Fruit fly (Drosophila melanogaster) whole organism, prepupa: ENCODE measurements around the gene CG4629.
A peak's percentile ranks its signal among the peaks of the same experiment; 100 is the strongest.

ENCODE experiments used
- Blimp-1 ChIP-seq: fragments of 200-800 bp; sonication (Bioruptor generic); optimal IDR thresholded peaks from 3 replicates; lab custom pipeline; 2017; ENCODE audit warnings: missing biosample characterization, missing genetic modification characterization, mild to moderate bottlenecking, moderate library complexity, missing genetic modification reagents
- CG10631 ChIP-seq: fragments of 200-800 bp; sonication (Bioruptor generic); optimal IDR thresholded peaks from 2 replicates; lab custom pipeline; 2016; ENCODE audit warnings: missing biosample characterization, missing genetic modification characterization
- CG10669 ChIP-seq: fragments of 200-800 bp; sonication (Bioruptor generic); optimal IDR thresholded peaks from 3 replicates; lab custom pipeline; 2018; ENCODE audit warnings: missing biosample characterization, mild to moderate bottlenecking, missing genetic modification characterization, moderate library complexity
- CG11294 ChIP-seq: fragments of 200-800 bp; sonication (Bioruptor generic); IDR thresholded peaks from 2 replicates; pipeline ENCODE4 v1.3.6; 2022; ENCODE audit warnings: missing biosample characterization, missing genetic modification characterization
- CG11762 ChIP-seq: fragments of 200-800 bp; sonication (Bioruptor generic); optimal IDR thresholded peaks from 3 replicates; lab custom pipeline; 2016; ENCODE audit warnings: missing biosample characterization, missing genetic modification characterization; ENCODE audit not compliant: insufficient read depth
- CG11902 ChIP-seq: fragments of 200-800 bp; sonication (Bioruptor generic); optimal IDR thresholded peaks from 3 replicates; lab custom pipeline; 2016; ENCODE audit warnings: missing biosample characterization, missing genetic modification characterization
- CG15336 ChIP-seq: fragments of 200-800 bp; sonication (Bioruptor generic); IDR thresholded peaks from 2 replicates; pipeline ENCODE4 v1.3.6; 2022; ENCODE audit warnings: missing biosample characterization, missing genetic modification characterization
- CG1621 ChIP-seq: fragments of 200-800 bp; sonication (Bioruptor generic); optimal IDR thresholded peaks from 3 replicates; lab custom pipeline; 2018; ENCODE audit warnings: missing biosample characterization, mild to moderate bottlenecking, missing genetic modification characterization
- CG16779 ChIP-seq: fragments of 200-800 bp; sonication (Bioruptor generic); optimal IDR thresholded peaks from 3 replicates; lab custom pipeline; 2017; ENCODE audit warnings: missing biosample characterization, mild to moderate bottlenecking, missing genetic modification characterization
- CG3032 ChIP-seq: fragments of 200-800 bp; optimal IDR thresholded peaks from 2 replicates; lab custom pipeline; 2019; ENCODE audit warnings: missing biosample characterization, mild to moderate bottlenecking, missing genetic modification characterization, moderate library complexity
- CG32006 ChIP-seq: fragments of 200-800 bp; sonication (Bioruptor generic); optimal IDR thresholded peaks from 3 replicates; lab custom pipeline; 2017; ENCODE audit warnings: missing biosample characterization, mild to moderate bottlenecking, missing genetic modification characterization
- CG34406 ChIP-seq: fragments of 200-800 bp; sonication (Bioruptor generic); optimal IDR thresholded peaks from 3 replicates; lab custom pipeline; 2016; ENCODE audit warnings: missing biosample characterization, missing genetic modification characterization
- CG3919 ChIP-seq: fragments of 200-800 bp; sonication (Bioruptor generic); optimal IDR thresholded peaks from 3 replicates; lab custom pipeline; 2016; ENCODE audit warnings: missing biosample characterization, missing genetic modification characterization
- CG6163 ChIP-seq: fragments of 200-800 bp; sonication (Bioruptor generic); IDR thresholded peaks from 3 replicates; pipeline ENCODE4 v1.3.6; 2022; ENCODE audit warnings: missing biosample characterization, missing genetic modification characterization
- CG6276 ChIP-seq: fragments of 200-800 bp; sonication (Bioruptor generic); optimal IDR thresholded peaks from 2 replicates; lab custom pipeline; 2017; ENCODE audit warnings: missing biosample characterization, mild to moderate bottlenecking, missing genetic modification characterization
- CG6792 ChIP-seq: fragments of 200-800 bp; sonication (Bioruptor generic); optimal IDR thresholded peaks from 3 replicates; lab custom pipeline; 2016; ENCODE audit warnings: missing biosample characterization, missing genetic modification characterization
- CG6808 ChIP-seq: fragments of 200-800 bp; sonication (Bioruptor generic); optimal IDR thresholded peaks from 3 replicates; lab custom pipeline; 2017; ENCODE audit warnings: missing biosample characterization, missing genetic modification characterization, mild to moderate bottlenecking, moderate library complexity, missing genetic modification reagents
- CG6854 ChIP-seq: fragments of 200-800 bp; sonication (Bioruptor generic); optimal IDR thresholded peaks from 2 replicates; lab custom pipeline; 2017; ENCODE audit warnings: missing biosample characterization, mild to moderate bottlenecking, missing genetic modification characterization
- CG7368 ChIP-seq: fragments of 200-800 bp; sonication (Bioruptor generic); optimal IDR thresholded peaks from 3 replicates; lab custom pipeline; 2016; ENCODE audit warnings: missing biosample characterization, missing genetic modification characterization
- CG8119 ChIP-seq: fragments of 200-800 bp; sonication (Bioruptor generic); IDR thresholded peaks from 3 replicates; pipeline ENCODE4 v1.3.6; 2022; ENCODE audit warnings: missing biosample characterization, missing genetic modification characterization
- CG8319 ChIP-seq: fragments of 200-800 bp; sonication (Bioruptor generic); optimal IDR thresholded peaks from 3 replicates; lab custom pipeline; 2016; ENCODE audit warnings: missing biosample characterization, missing genetic modification characterization
- CG8632 ChIP-seq: fragments of 200-800 bp; sonication (Bioruptor generic); optimal IDR thresholded peaks from 3 replicates; lab custom pipeline; 2016; ENCODE audit warnings: missing biosample characterization, missing genetic modification characterization
- CG9139 ChIP-seq: fragments of 200-800 bp; sonication (Bioruptor generic); optimal IDR thresholded peaks from 3 replicates; lab custom pipeline; 2017; ENCODE audit warnings: missing biosample characterization, mild to moderate bottlenecking, missing genetic modification characterization
- Eip75B ChIP-seq: fragments of 200-800 bp; sonication (Bioruptor generic); optimal IDR thresholded peaks from 3 replicates; lab custom pipeline; 2016; ENCODE audit warnings: missing biosample characterization, missing genetic modification characterization
- Eip93F ChIP-seq: fragments of 200-800 bp; sonication (Bioruptor generic); optimal IDR thresholded peaks from 2 replicates; lab custom pipeline; 2016; ENCODE audit warnings: missing biosample characterization, mild to moderate bottlenecking, missing genetic modification characterization
- Ets21C ChIP-seq: fragments of 200-800 bp; sonication (Bioruptor generic); optimal IDR thresholded peaks from 3 replicates; lab custom pipeline; 2016; ENCODE audit warnings: missing biosample characterization, missing genetic modification characterization
- Ets96B ChIP-seq: fragments of 200-800 bp; optimal IDR thresholded peaks from 2 replicates; lab custom pipeline; 2019; ENCODE audit warnings: missing biosample characterization, mild to moderate bottlenecking, missing genetic modification characterization, moderate library complexity
- Hr38 ChIP-seq: sonication (Bioruptor generic); optimal IDR thresholded peaks from 2 replicates; lab custom pipeline; 2016; ENCODE audit warnings: missing biosample characterization, missing genetic modification characterization
- Hr39 ChIP-seq: fragments of 200-800 bp; sonication (Bioruptor generic); optimal IDR thresholded peaks from 2 replicates; lab custom pipeline; 2016; ENCODE audit warnings: missing biosample characterization, missing genetic modification characterization
- Hr4 ChIP-seq: fragments of 200-800 bp; sonication (Bioruptor generic); optimal IDR thresholded peaks from 3 replicates; lab custom pipeline; 2016; ENCODE audit warnings: missing biosample characterization, missing genetic modification characterization
- Met ChIP-seq: fragments of 200-800 bp; sonication (Bioruptor generic); optimal IDR thresholded peaks from 3 replicates; lab custom pipeline; 2016; ENCODE audit warnings: missing biosample characterization, missing genetic modification characterization
- OdsH ChIP-seq: fragments of 200-800 bp; sonication (Bioruptor generic); optimal IDR thresholded peaks from 3 replicates; lab custom pipeline; 2016; ENCODE audit warnings: missing biosample characterization, missing genetic modification characterization
- Smox ChIP-seq: fragments of 200-800 bp; sonication (Bioruptor generic); optimal IDR thresholded peaks from 3 replicates; lab custom pipeline; 2016; ENCODE audit warnings: missing biosample characterization, missing genetic modification characterization
- Sox15 ChIP-seq: fragments of 200-800 bp; sonication (Bioruptor generic); optimal IDR thresholded peaks from 3 replicates; lab custom pipeline; 2016; ENCODE audit warnings: missing biosample characterization, missing genetic modification characterization
- achi ChIP-seq: fragments of 200-800 bp; sonication (Bioruptor generic); optimal IDR thresholded peaks from 3 replicates; lab custom pipeline; 2016; ENCODE audit warnings: missing biosample characterization, missing genetic modification characterization
- acj6 ChIP-seq: fragments of 200-800 bp; sonication (Bioruptor generic); optimal IDR thresholded peaks from 3 replicates; lab custom pipeline; 2016; ENCODE audit warnings: missing biosample characterization, missing genetic modification characterization
- cyc ChIP-seq: fragments of 200-800 bp; sonication (Bioruptor generic); optimal IDR thresholded peaks from 3 replicates; lab custom pipeline; 2016; ENCODE audit warnings: missing biosample characterization, missing genetic modification characterization
- dac ChIP-seq: fragments of 200-800 bp; sonication (Bioruptor generic); optimal IDR thresholded peaks from 2 replicates; lab custom pipeline; 2017; ENCODE audit warnings: missing biosample characterization, mild to moderate bottlenecking, missing genetic modification characterization
- dsx ChIP-seq: fragments of 200-800 bp; optimal IDR thresholded peaks from 3 replicates; lab custom pipeline; 2019; ENCODE audit warnings: missing biosample characterization, mild to moderate bottlenecking, missing genetic modification characterization, moderate library complexity; ENCODE audit not compliant: poor library complexity, severe bottlenecking
- esn ChIP-seq: fragments of 200-800 bp; sonication (Bioruptor generic); optimal IDR thresholded peaks from 2 replicates; lab custom pipeline; 2016; ENCODE audit warnings: missing biosample characterization, mild to moderate bottlenecking, missing genetic modification characterization, moderate library complexity
- fd59A ChIP-seq: fragments of 200-800 bp; sonication (Bioruptor generic); optimal IDR thresholded peaks from 2 replicates; lab custom pipeline; 2017; ENCODE audit warnings: missing biosample characterization, mild to moderate bottlenecking, missing genetic modification characterization, missing genetic modification reagents
- fkh ChIP-seq: fragments of 200-800 bp; sonication (Bioruptor generic); optimal IDR thresholded peaks from 3 replicates; lab custom pipeline; 2017; ENCODE audit warnings: missing biosample characterization, mild to moderate bottlenecking, missing genetic modification characterization, moderate library complexity
- lz ChIP-seq: fragments of 200-800 bp; sonication (Bioruptor generic); optimal IDR thresholded peaks from 3 replicates; lab custom pipeline; 2016; ENCODE audit warnings: missing biosample characterization, missing genetic modification characterization
- pdm3 ChIP-seq: fragments of 200-800 bp; sonication (Bioruptor generic); optimal IDR thresholded peaks from 3 replicates; lab custom pipeline; 2016; ENCODE audit warnings: missing biosample characterization, missing genetic modification characterization
- spab ChIP-seq: fragments of 200-800 bp; sonication (Bioruptor generic); optimal IDR thresholded peaks from 2 replicates; lab custom pipeline; 2017; ENCODE audit warnings: missing biosample characterization, mild to moderate bottlenecking, missing genetic modification characterization, missing genetic modification reagents
- ss ChIP-seq, 2 experiments: fragments of 200-800 bp; sonication (Bioruptor generic); optimal IDR thresholded peaks; 2 replicates in 1 of 2; 3 replicates in 1 of 2; lab custom pipeline; 2017 to 2018; ENCODE audit warnings: mild to moderate bottlenecking in 2 of 2, missing biosample characterization in 2 of 2, missing genetic modification characterization in 2 of 2, moderate library complexity in 1 of 2
- svp ChIP-seq: fragments of 200-800 bp; sonication (Bioruptor generic); peaks from one replicate; lab custom pipeline; 2016; ENCODE audit warnings: missing biosample characterization, missing genetic modification characterization
- topi ChIP-seq: fragments of 200-800 bp; sonication (Bioruptor generic); optimal IDR thresholded peaks from 3 replicates; lab custom pipeline; 2016; ENCODE audit warnings: missing biosample characterization, missing genetic modification characterization
- vri ChIP-seq: fragments of 200-800 bp; sonication (Bioruptor generic); optimal IDR thresholded peaks from 3 replicates; lab custom pipeline; 2016; ENCODE audit warnings: missing biosample characterization, mild to moderate bottlenecking, missing genetic modification characterization

CG4629 gene

DNA sequence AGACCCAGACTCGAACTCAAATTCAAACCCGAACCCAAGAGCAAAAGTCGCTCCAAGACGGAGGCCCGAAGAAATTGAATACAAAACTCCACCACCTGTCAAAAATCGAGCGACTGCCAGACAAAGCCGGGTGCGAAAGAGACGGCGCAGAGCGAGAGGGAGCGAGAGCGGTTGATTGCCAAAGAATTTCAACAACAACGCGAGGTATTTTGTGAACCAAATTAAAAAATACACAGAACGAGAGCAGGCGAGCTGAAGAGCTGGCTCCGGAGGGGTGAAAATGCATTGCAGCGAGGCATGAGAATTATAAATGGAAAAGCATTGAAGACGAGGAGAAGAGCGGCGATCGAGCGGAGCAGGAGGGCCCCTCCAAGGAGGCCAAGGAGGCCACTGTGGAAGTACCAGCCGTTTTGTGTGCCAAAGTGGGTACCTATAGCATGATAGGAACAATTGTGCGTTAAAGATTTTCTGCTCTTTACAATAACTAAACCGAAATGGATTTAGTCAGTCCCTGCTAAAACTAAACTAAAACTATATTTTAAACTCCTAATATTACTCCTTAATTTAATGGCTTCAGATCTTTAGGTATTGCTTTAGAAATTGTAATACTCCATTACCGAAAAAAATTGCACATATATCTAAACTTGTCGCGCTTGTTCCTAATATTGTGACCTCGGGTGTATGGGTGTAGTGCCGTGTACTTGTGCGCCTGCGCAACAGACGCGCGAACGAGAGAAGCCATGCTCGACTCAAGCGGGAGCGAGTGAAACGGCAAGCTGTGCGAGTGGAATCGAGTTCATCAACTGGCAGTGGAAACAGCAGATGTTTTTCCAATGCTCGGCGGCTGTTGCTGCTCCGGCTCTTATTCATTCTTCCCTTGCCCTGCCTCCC lies 39.6 kb downstream of the CG4629 start:
- peak; percentile 83 for TF ChIP-seq Hr39
- TF ChIP-seq OdsH (GFP tag; lab: Kevin White, UChicago), result peak; percentile 72
- TF ChIP-seq CG8119 (GFP tag; lab: Robert Waterston, UW), result no peak
- TF ChIP-seq spab (GFP tag; lab: Kevin White, UChicago), result peak; percentile 66
- TF ChIP-seq CG6854, result peak; percentile 57
- peak; percentile 33 for TF ChIP-seq CG9139 (GFP tag; lab: Kevin White, UChicago)
- peak; percentile 63 for TF ChIP-seq CG8632 (GFP tag; lab: Kevin White, UChicago)
- TF ChIP-seq Ets96B (tag; lab: Kevin White, UChicago), result peak; percentile 79
- TF ChIP-seq fkh (GFP tag; lab: Kevin White, UChicago), result no peak
- peak; percentile 63 for TF ChIP-seq CG32006
- TF ChIP-seq CG6808 (GFP tag; lab: Kevin White, UChicago), result peak; percentile 82
- peak; percentile 42 for TF ChIP-seq CG1621
- no peak for TF ChIP-seq Eip93F (GFP tag; lab: Kevin White, UChicago)
- peak; percentile 68 for TF ChIP-seq CG3919 (GFP tag; lab: Kevin White, UChicago)
- no peak for TF ChIP-seq Hr38 (GFP tag; lab: Kevin White, UChicago)
- TF ChIP-seq topi (GFP tag; lab: Kevin White, UChicago), result peak; percentile 81
- peak; percentile 80 for TF ChIP-seq CG10669 (GFP tag; lab: Kevin White, UChicago)
- peak; percentile 48 for TF ChIP-seq CG16779
- 0 out of 2 replicates have a peak, but pooled peaks have one; percentile 27 for TF ChIP-seq CG15336 (GFP tag; lab: Robert Waterston, UW)
- peak; percentile 85 for TF ChIP-seq lz (GFP tag; lab: Kevin White, UChicago)
- TF ChIP-seq acj6 (GFP tag; lab: Kevin White, UChicago), result peak; percentile 77
- peak; percentile 47 for TF ChIP-seq CG11762 (GFP tag; lab: Kevin White, UChicago)
- peak; percentile 63 to 75 for TF ChIP-seq ss (GFP tag; optimal IDR thresholded peaks at IDR 0.05; lab: Kevin White, UChicago)
- peak; percentile 8 for TF ChIP-seq dac (GFP tag; lab: Kevin White, UChicago)
- peak; percentile 68 for TF ChIP-seq CG10631
- peak; percentile 75 for TF ChIP-seq Eip75B (GFP tag; lab: Kevin White, UChicago)
- TF ChIP-seq svp, result peak; percentile 91
- TF ChIP-seq vri, result peak; percentile 63
- peak; percentile 74 for TF ChIP-seq Smox
- peak; percentile 61 for TF ChIP-seq pdm3
- TF ChIP-seq Sox15, result peak; percentile 57
- TF ChIP-seq Met (GFP tag; lab: Kevin White, UChicago), result peak; percentile 82
- peak; percentile 50 for TF ChIP-seq CG8319 (GFP tag; lab: Kevin White, UChicago)
- peak; percentile 68 for TF ChIP-seq CG34406
- TF ChIP-seq CG3032 (tag; lab: Kevin White, UChicago), result peak; percentile 85
- TF ChIP-seq CG11902 (GFP tag; lab: Kevin White, UChicago), result peak; percentile 58
- peak; percentile 65 for TF ChIP-seq Ets21C
- peak; percentile 28 for TF ChIP-seq CG6276 (GFP tag; lab: Kevin White, UChicago)
- no peak for TF ChIP-seq CG11294
- peak; percentile 83 for TF ChIP-seq esn (GFP tag; lab: Kevin White, UChicago)
- TF ChIP-seq fd59A, result peak; percentile 73
- TF ChIP-seq cyc, result peak; percentile 76
- TF ChIP-seq CG6163 (GFP tag; lab: Robert Waterston, UW), result peak; percentile 38; the same call in 2 of the 3 replicates
- peak; percentile 53 for TF ChIP-seq Blimp-1
- peak; percentile 69 for TF ChIP-seq CG6792 (GFP tag; lab: Kevin White, UChicago)
- TF ChIP-seq dsx (GFP tag; lab: Kevin White, UChicago), result peak; percentile 74
- TF ChIP-seq Hr4 (GFP tag; lab: Kevin White, UChicago), result peak; percentile 53
- peak; percentile 43 for TF ChIP-seq CG7368 (GFP tag; lab: Kevin White, UChicago)
- TF ChIP-seq achi (GFP tag; lab: Kevin White, UChicago), result peak; percentile 67
